Worm (Caenorhabditis elegans) whole organism, early embryonic: ENCODE measurements around the gene F49F1.5.
A peak's percentile ranks its signal among the peaks of the same experiment; 100 is the strongest.

Source experiments
- B0310.2 ChIP-seq: sonication (generic microtip); optimal IDR thresholded peaks from 2 replicates; lab custom pipeline; 2016; ENCODE audit warnings: mild to moderate bottlenecking, missing genetic modification characterization, missing compliant biosample characterization
- ama-1 ChIP-seq: fragments of 150-350 bp; optimal IDR thresholded peaks from 2 replicates; lab custom pipeline; 2014
- ceh-13 ChIP-seq: fragments of 200-800 bp; sonication (Bioruptor generic); optimal IDR thresholded peaks from 2 replicates; lab custom pipeline; 2018; ENCODE audit warnings: mild to moderate bottlenecking, missing genetic modification characterization, missing compliant biosample characterization
- flt-1 ChIP-seq: fragments of 200-800 bp; sonication (Bioruptor generic); IDR thresholded peaks from 2 replicates; pipeline ENCODE4 v1.3.6; 2022; ENCODE audit warnings: missing genetic modification characterization, missing compliant biosample characterization
- hmbx-1 ChIP-seq: sonication (generic microtip); optimal IDR thresholded peaks from 2 replicates; lab custom pipeline; 2016; ENCODE audit warnings: mild to moderate bottlenecking, missing genetic modification characterization, missing compliant biosample characterization
- hnd-1 ChIP-seq: sonication (generic microtip); optimal IDR thresholded peaks from 2 replicates; lab custom pipeline; 2016; ENCODE audit warnings: missing genetic modification characterization, missing compliant biosample characterization
- scrt-1 ChIP-seq: fragments of 200-800 bp; sonication (Bioruptor generic); IDR thresholded peaks from 2 replicates; pipeline ENCODE4 v1.3.6; 2022; ENCODE audit warnings: missing genetic modification characterization, missing compliant biosample characterization
- sea-1 ChIP-seq: fragments of 200-800 bp; sonication (Bioruptor generic); conservative IDR thresholded peaks from 2 replicates; pipeline ENCODE4 v1.3.6; 2022; ENCODE audit warnings: missing genetic modification characterization, missing compliant biosample characterization

The F49F1.5 gene

DNA sequence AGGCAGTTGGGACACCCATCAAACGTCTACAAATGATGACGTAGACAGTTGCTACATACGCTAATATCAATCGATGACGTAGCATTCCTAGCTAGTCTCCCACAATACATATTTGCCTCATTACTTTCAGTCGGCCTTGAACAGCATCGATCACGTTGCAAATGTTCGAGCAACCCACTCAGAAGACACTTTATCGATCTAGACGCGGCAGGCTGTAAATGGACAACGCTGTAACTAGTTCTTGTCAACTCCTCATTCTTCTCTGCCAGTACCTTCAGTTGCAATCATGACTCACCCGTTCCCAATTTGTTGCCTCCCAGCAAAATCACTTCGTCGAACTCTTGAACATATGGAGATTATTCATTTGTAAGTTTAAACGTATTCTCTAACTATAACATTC lies 48.2 kb downstream of the F49F1.5 start, which contains the start of gene pqn-75:
Gene pqn-75, plus strand, starts transcription at position 301 of the 400 bp plus-strand sequence.
- TF ChIP-seq hnd-1 (tag; lab: Kevin White, UChicago) (no peak), ama-1 (no peak), ceh-13 (no peak), hmbx-1 (no peak), sea-1 (GFP tag; lab: Robert Waterston, UW) (no peak), B0310.2 (tag; lab: Kevin White, UChicago) (no peak), flt-1 (GFP tag; lab: Robert Waterston, UW) (no peak)

- TF ChIP-seq sea-1 (GFP tag; lab: Robert Waterston, UW), result 0 out of 2 replicates have a peak, but pooled peaks have one; percentile 10
- TF ChIP-seq scrt-1, result peak; percentile 63; the same call in 1 of the 2 replicates
- TF ChIP-seq flt-1 (GFP tag; lab: Robert Waterston, UW), result no peak
These were observed 49.4 kb downstream of the F49F1.5 start for ce11 chrIV:4070810-4071209.
